Fruit fly (Drosophila melanogaster): ENCODE data around the gene LysRS.

Gene LysRS

dm6 chrX:9644828-9645227, 36.1 kb upstream of the LysRS start:
- TF ChIP-seq CG17806 (tag; optimal IDR thresholded peaks at IDR 0.05) (no peak), CG10348 (GFP tag; IDR thresholded peaks at IDR 0.05) (no peak), CG8301 (tag; optimal IDR thresholded peaks at IDR 0.05) (no peak), CG13204 (GFP tag; optimal IDR thresholded peaks at IDR 0.05) (no peak), Pif1B (GFP tag; optimal IDR thresholded peaks at IDR 0.05) (peak; percentile 19), EcR (GFP tag; optimal IDR thresholded peaks at IDR 0.05) (peak; percentile 56)

dm6 chrX:9641184-9641772, 32.6 kb upstream of the LysRS start:
- no peak for TF ChIP-seq CG15710 (tag; optimal IDR thresholded peaks at IDR 0.05)
- no peak for TF ChIP-seq CG14655 (GFP tag; optimal IDR thresholded peaks at IDR 0.05)
- peak; percentile 51; the same call in 1 of the 3 replicates for TF ChIP-seq CG4496 (GFP tag; IDR thresholded peaks at IDR 0.05)
- no peak for TF ChIP-seq EcR (GFP tag; optimal IDR thresholded peaks at IDR 0.05)

- TF ChIP-seq EcR (GFP tag; optimal IDR thresholded peaks at IDR 0.05) (peak; percentile 32), Pif1A (GFP tag; optimal IDR thresholded peaks at IDR 0.05) (peak; percentile 93), CG17806 (tag; optimal IDR thresholded peaks at IDR 0.05) (peak; percentile 80), Snoo (tag; optimal IDR thresholded peaks at IDR 0.05) (peak; percentile 92), CG13204 (GFP tag; optimal IDR thresholded peaks at IDR 0.05) (peak; percentile 65), CG34367 (tag; optimal IDR thresholded peaks at IDR 0.05) (peak; percentile 86), Ets98B (GFP tag; IDR thresholded peaks at IDR 0.05) (peak; percentile 97), rn (GFP tag; IDR thresholded peaks at IDR 0.05) (peak; percentile 75), CG8159 (tag; optimal IDR thresholded peaks at IDR 0.05) (peak; percentile 89), CG10348 (GFP tag; IDR thresholded peaks at IDR 0.05) (peak; percentile 56; the same call in 1 of the 2 replicates), CG14655 (GFP tag; optimal IDR thresholded peaks at IDR 0.05) (peak; percentile 86), Pif1B (GFP tag; optimal IDR thresholded peaks at IDR 0.05) (peak; percentile 91), CG15710 (tag; optimal IDR thresholded peaks at IDR 0.05) (peak; percentile 89), gl (tag; optimal IDR thresholded peaks at IDR 0.05) (peak; percentile 77), fd96Ca (GFP tag; IDR thresholded peaks at IDR 0.05) (peak; percentile 92), CG32121 (GFP tag; IDR thresholded peaks at IDR 0.05) (peak; percentile 96), CG8301 (tag; optimal IDR thresholded peaks at IDR 0.05) (peak; percentile 89), CG4496 (GFP tag; IDR thresholded peaks at IDR 0.05) (peak; percentile 97), CG12605 (GFP tag; IDR thresholded peaks at IDR 0.05) (peak; percentile 95), D1 (tag; optimal IDR thresholded peaks at IDR 0.05) (peak; percentile 18), CG9948 (tag; optimal IDR thresholded peaks at IDR 0.05) (peak; percentile 72)
Observed at dm6 chrX:9640690-9641149, 32.0 kb upstream of the LysRS start.

- TF ChIP-seq CG14655 (GFP tag; optimal IDR thresholded peaks at IDR 0.05) (peak; percentile 41), gl (tag; optimal IDR thresholded peaks at IDR 0.05) (no peak), Snoo (tag; optimal IDR thresholded peaks at IDR 0.05) (no peak), CG12605 (GFP tag; IDR thresholded peaks at IDR 0.05) (peak; percentile 47), D1 (tag; optimal IDR thresholded peaks at IDR 0.05) (no peak), Pif1B (GFP tag; optimal IDR thresholded peaks at IDR 0.05) (no peak), CG4496 (GFP tag; IDR thresholded peaks at IDR 0.05) (no peak; the same call in 2 of the 3 replicates), fd96Ca (GFP tag; IDR thresholded peaks at IDR 0.05) (peak; percentile 43; the same call in 1 of the 3 replicates), CG32121 (GFP tag; IDR thresholded peaks at IDR 0.05) (peak; percentile 29; the same call in 1 of the 2 replicates), Ets98B (GFP tag; IDR thresholded peaks at IDR 0.05) (peak; percentile 21; the same call in 1 of the 2 replicates)
Observed at dm6 chrX:9638927-9639420, 30.3 kb upstream of the LysRS start.

- no peak for TF ChIP-seq CG34367 (tag; optimal IDR thresholded peaks at IDR 0.05)
- peak; percentile 8 for TF ChIP-seq Pif1A (GFP tag; optimal IDR thresholded peaks at IDR 0.05)
Observed at dm6 chrX:9636835-9637234, 28.2 kb upstream of the LysRS start.

- TF ChIP-seq Pif1A (GFP tag; optimal IDR thresholded peaks at IDR 0.05) = no peak
- no peak for TF ChIP-seq CG17806 (tag; optimal IDR thresholded peaks at IDR 0.05)
Observed at dm6 chrX:9617598-9618076, 9.0 kb upstream of the LysRS start.

- TF ChIP-seq CG10348 (GFP tag; IDR thresholded peaks at IDR 0.05) (no peak), Snoo (tag; optimal IDR thresholded peaks at IDR 0.05) (peak; percentile 5)
Observed at dm6 chrX:9615471-9615870, 6.8 kb upstream of the LysRS start.

dm6 chrX:9605783-9606182, 2.9 kb downstream of the LysRS start, which contains the start of gene Lst8:
Gene Lst8, minus strand, starts transcription at chrX:9605969.
- TF ChIP-seq gl (tag; optimal IDR thresholded peaks at IDR 0.05) (no peak), Pif1A (GFP tag; optimal IDR thresholded peaks at IDR 0.05) (no peak), CG9948 (tag; optimal IDR thresholded peaks at IDR 0.05) (no peak), CG4496 (GFP tag; IDR thresholded peaks at IDR 0.05) (no peak), CG8159 (tag; optimal IDR thresholded peaks at IDR 0.05) (no peak), CG12605 (GFP tag; IDR thresholded peaks at IDR 0.05) (no peak), CG10348 (GFP tag; IDR thresholded peaks at IDR 0.05) (no peak), CG34367 (tag; optimal IDR thresholded peaks at IDR 0.05) (no peak), Snoo (tag; optimal IDR thresholded peaks at IDR 0.05) (no peak), CG8301 (tag; optimal IDR thresholded peaks at IDR 0.05) (no peak), EcR (GFP tag; optimal IDR thresholded peaks at IDR 0.05) (no peak), rn (GFP tag; IDR thresholded peaks at IDR 0.05) (no peak), CG32121 (GFP tag; IDR thresholded peaks at IDR 0.05) (no peak)
